Fruit fly (Drosophila melanogaster): ENCODE results near the gene Slc25A46b.

The Slc25A46b gene

dm6 chr2L:18141471-18142345 lies 45.3 kb downstream of the Slc25A46b start (continued):
- TF ChIP-seq Deaf1 (tag; optimal IDR thresholded peaks at IDR 0.05) = peak; percentile 93
- peak; percentile 41 for TF ChIP-seq Nf-YC (tag; optimal IDR thresholded peaks at IDR 0.05)
- peak; percentile 65 for TF ChIP-seq bcd (GFP tag; optimal IDR thresholded peaks at IDR 0.05)
- TF ChIP-seq Drgx (GFP tag; IDR thresholded peaks at IDR 0.05) = peak; percentile 75
- peak; percentile 81 for TF ChIP-seq Ets65A (GFP tag)
- TF ChIP-seq CG15601 (tag; optimal IDR thresholded peaks at IDR 0.05) = no peak
- TF ChIP-seq CG13296 (GFP tag; optimal IDR thresholded peaks at IDR 0.05) = peak; percentile 43
- TF ChIP-seq CG3281 (GFP tag; optimal IDR thresholded peaks at IDR 0.05) = peak; percentile 68
- TF ChIP-seq CG2712 (tag; optimal IDR thresholded peaks at IDR 0.05) = peak; percentile 68
- no peak for TF ChIP-seq HmgD (GFP tag; optimal IDR thresholded peaks at IDR 0.05)
- peak; percentile 95 for TF ChIP-seq Adf1 (GFP tag; IDR thresholded peaks at IDR 0.05)
- TF ChIP-seq CG18599 (GFP tag; optimal IDR thresholded peaks at IDR 0.05) = peak; percentile 63
- TF ChIP-seq CG12236 (GFP tag; optimal IDR thresholded peaks at IDR 0.05) = peak; percentile 62
- TF ChIP-seq CG10654 (GFP tag; optimal IDR thresholded peaks at IDR 0.05) = peak; percentile 62
- peak; percentile 40; the same call in 1 of the 2 replicates for TF ChIP-seq CG3847 (GFP tag; IDR thresholded peaks at IDR 0.05)
- TF ChIP-seq CG10431 (GFP tag; optimal IDR thresholded peaks at IDR 0.05) = no peak
- TF ChIP-seq chinmo (GFP tag; IDR thresholded peaks at IDR 0.05; ENCODE audit: partially characterized antibody) = peak; percentile 78; the same call in 2 of the 4 replicates
- peak; percentile 39 for TF ChIP-seq CHES-1-like (GFP tag; optimal IDR thresholded peaks at IDR 0.05)
- TF ChIP-seq salm (tag; optimal IDR thresholded peaks at IDR 0.05) = no peak
- TF ChIP-seq Dad (GFP tag; optimal IDR thresholded peaks at IDR 0.05) = no peak
- peak; percentile 49 for TF ChIP-seq CG10462 (GFP tag; optimal IDR thresholded peaks at IDR 0.05)
- peak; percentile 64 for TF ChIP-seq scrt (GFP tag; optimal IDR thresholded peaks at IDR 0.05)
- peak; percentile 70 for TF ChIP-seq CG4424 (GFP tag; optimal IDR thresholded peaks at IDR 0.05)
- TF ChIP-seq CG11247 (GFP tag; IDR thresholded peaks at IDR 0.05) = peak; percentile 28; the same call in 1 of the 2 replicates
- peak; percentile 64 for TF ChIP-seq zf30C (GFP tag; optimal IDR thresholded peaks at IDR 0.05)
- peak; percentile 17 for TF ChIP-seq tx (GFP tag; optimal IDR thresholded peaks at IDR 0.05)
- TF ChIP-seq Bgb (GFP tag; IDR thresholded peaks at IDR 0.05; ENCODE audit: partially characterized antibody) = no peak
- no peak for TF ChIP-seq tll (GFP tag; optimal IDR thresholded peaks at IDR 0.05)
- TF ChIP-seq ash1 (GFP tag; optimal IDR thresholded peaks at IDR 0.05) = no peak
- TF ChIP-seq Fer1 (GFP tag; optimal IDR thresholded peaks at IDR 0.05) = peak; percentile 70
- peak; percentile 11 for TF ChIP-seq CG3163 (GFP tag; optimal IDR thresholded peaks at IDR 0.05)
- TF ChIP-seq CG12071 (GFP tag; optimal IDR thresholded peaks at IDR 0.05) = peak; percentile 56
- TF ChIP-seq Dref (GFP tag; IDR thresholded peaks at IDR 0.05) = no peak
- TF ChIP-seq CTCF (GFP tag; optimal IDR thresholded peaks at IDR 0.05) = no peak
- no peak for TF ChIP-seq CG10959 (GFP tag; IDR thresholded peaks at IDR 0.05)
- peak; percentile 43 for TF ChIP-seq Camta (GFP tag; optimal IDR thresholded peaks at IDR 0.05)
- peak; percentile 37 for TF ChIP-seq ftz-f1 (GFP tag; optimal IDR thresholded peaks at IDR 0.05)
- peak; percentile 46 for TF ChIP-seq tap (tag; optimal IDR thresholded peaks at IDR 0.05)
- TF ChIP-seq tio (GFP tag; optimal IDR thresholded peaks at IDR 0.05) = no peak
- TF ChIP-seq HLHmδ (GFP tag; optimal IDR thresholded peaks at IDR 0.05) = peak; percentile 87
- no peak for TF ChIP-seq CG14667 (GFP tag; IDR thresholded peaks at IDR 0.05)
- 0 out of 2 replicates have a peak, but pooled peaks have one; percentile 28 for TF ChIP-seq nerfin-2 (GFP tag; IDR thresholded peaks at IDR 0.05; ENCODE audit: partially characterized antibody)
- peak; percentile 19 to 27 for TF ChIP-seq Trl (optimal IDR thresholded peaks at IDR 0.05)
- TF ChIP-seq Trl (GFP tag; optimal IDR thresholded peaks at IDR 0.05) = peak; percentile 16
- no peak; the same call in none of the 2 replicates for TF ChIP-seq CG13287 (GFP tag; IDR thresholded peaks at IDR 0.05; ENCODE audit: partially characterized antibody)
- peak; percentile 43 for TF ChIP-seq Rx (GFP tag; IDR thresholded peaks at IDR 0.05)
- peak; percentile 34; the same call in 1 of the 2 replicates for TF ChIP-seq Awh (GFP tag; IDR thresholded peaks at IDR 0.05)
- no peak for TF ChIP-seq al (GFP tag; IDR thresholded peaks at IDR 0.05)
- TF ChIP-seq CG10979 (tag; optimal IDR thresholded peaks at IDR 0.05) = peak; percentile 66

Data from whole organism, embryonic.